Fruit fly (Drosophila melanogaster) whole organism, pupa: ENCODE data around the gene CG14357.

Experiments used
- CG10348 ChIP-seq: fragments of 200-800 bp; sonication (Bioruptor generic); IDR thresholded peaks from 2 replicates; pipeline ENCODE4 v1.3.6; 2022; ENCODE audit warnings: missing biosample characterization, missing genetic modification characterization
- CG14655 ChIP-seq: fragments of 200-800 bp; sonication (Bioruptor generic); optimal IDR thresholded peaks from 3 replicates; lab custom pipeline; 2017; ENCODE audit warnings: mild to moderate bottlenecking, missing biosample characterization, missing genetic modification reagents, missing genetic modification characterization
- CG15710 ChIP-seq: fragments of 200-800 bp; sonication (Bioruptor generic); optimal IDR thresholded peaks from 2 replicates; lab custom pipeline; 2018; ENCODE audit warnings: missing biosample characterization, mild to moderate bottlenecking, missing genetic modification characterization, moderate library complexity
- CG4496 ChIP-seq: fragments of 200-800 bp; sonication (Bioruptor generic); IDR thresholded peaks from 3 replicates; pipeline ENCODE4 v1.3.6; 2022; ENCODE audit warnings: missing biosample characterization, missing genetic modification characterization
- CG9948 ChIP-seq: fragments of 200-800 bp; sonication (Bioruptor generic); optimal IDR thresholded peaks from 2 replicates; lab custom pipeline; 2018; ENCODE audit warnings: missing biosample characterization, mild to moderate bottlenecking, missing genetic modification characterization, moderate library complexity
- D1 ChIP-seq: fragments of 200-800 bp; sonication (Bioruptor generic); optimal IDR thresholded peaks from 2 replicates; lab custom pipeline; 2018; ENCODE audit warnings: missing biosample characterization, mild to moderate bottlenecking, missing genetic modification characterization, moderate library complexity
- Pif1B ChIP-seq: fragments of 200-800 bp; sonication (Bioruptor generic); optimal IDR thresholded peaks from 3 replicates; lab custom pipeline; 2016; ENCODE audit warnings: missing biosample characterization, missing genetic modification characterization
- gl ChIP-seq: fragments of 200-800 bp; sonication (Bioruptor generic); optimal IDR thresholded peaks from 2 replicates; lab custom pipeline; 2018; ENCODE audit warnings: missing biosample characterization, mild to moderate bottlenecking, missing genetic modification characterization

- TF ChIP-seq D1 (tag; lab: Kevin White, UChicago) (no peak), CG14655 (GFP tag; lab: Kevin White, UChicago) (no peak), Pif1B (GFP tag; lab: Kevin White, UChicago) (no peak), CG9948 (tag; lab: Kevin White, UChicago) (no peak), gl (no peak), CG4496 (GFP tag; lab: Robert Waterston, UW) (peak; percentile 60), CG15710 (no peak), CG10348 (no peak)
Observed at dm6 chr3R:14098527-14099109, 13.3 kb downstream of the CG14357 start.
